Worm (Caenorhabditis elegans) whole organism, L4 larva: ENCODE results near the gene Y57A10A.31.

Experiments used
- D1046.2 ChIP-seq: fragments of 200-800 bp; sonication (Bioruptor generic); IDR thresholded peaks from 2 replicates; pipeline ENCODE4 v1.3.6; 2022; ENCODE audit warnings: missing genetic modification characterization, missing compliant biosample characterization
- T26A8.4 ChIP-seq: fragments of 200-800 bp; sonication (Bioruptor generic); IDR thresholded peaks from 2 replicates; pipeline ENCODE4 v1.3.6; 2022; ENCODE audit warnings: missing genetic modification characterization, missing compliant biosample characterization
- Y5F2A.4 ChIP-seq: fragments of 200-800 bp; sonication (Bioruptor generic); optimal IDR thresholded peaks from 2 replicates; lab custom pipeline; 2018; ENCODE audit warnings: mild to moderate bottlenecking, missing genetic modification characterization, missing compliant biosample characterization
- ZK546.5 ChIP-seq, 2 experiments: sonication (generic microtip); optimal IDR thresholded peaks; 2 replicates each; lab custom pipeline; 2017; ENCODE audit warnings: missing biosample characterization in 2 of 2, missing genetic modification characterization in 2 of 2
- ama-1 ChIP-seq: fragments of 150-350 bp; optimal IDR thresholded peaks from 2 replicates; lab custom pipeline; 2014; ENCODE audit warnings: inconsistent platforms, mixed read lengths
- attf-4 ChIP-seq: sonication (generic microtip); optimal IDR thresholded peaks from 3 replicates; lab custom pipeline; 2017; ENCODE audit warnings: missing biosample characterization, missing genetic modification characterization
- ceh-32 ChIP-seq: sonication (generic microtip); optimal IDR thresholded peaks from 2 replicates; lab custom pipeline; 2016; ENCODE audit warnings: mild to moderate bottlenecking, missing genetic modification characterization, missing compliant biosample characterization; ENCODE audit not compliant: poor library complexity
- ceh-44 ChIP-seq: fragments of 200-800 bp; sonication (Bioruptor generic); IDR thresholded peaks from 2 replicates; pipeline ENCODE4 v1.3.6; 2022; ENCODE audit warnings: missing genetic modification reagents, missing genetic modification characterization, missing compliant biosample characterization
- ceh-82 ChIP-seq: sonication (generic microtip); optimal IDR thresholded peaks from 2 replicates; lab custom pipeline; 2017; ENCODE audit warnings: missing biosample characterization, missing genetic modification characterization
- ces-1 ChIP-seq: fragments of 150-350 bp; sonication (generic microtip); optimal IDR thresholded peaks from 4 replicates; lab custom pipeline; 2014; ENCODE audit warnings: missing biosample characterization, missing genetic modification reagents, missing genetic modification characterization
- cey-2 ChIP-seq: sonication (generic microtip); optimal IDR thresholded peaks from 3 replicates; lab custom pipeline; 2017; ENCODE audit warnings: missing genetic modification characterization, mild to moderate bottlenecking, missing compliant biosample characterization, antibody characterized with exemption, borderline replicate concordance; ENCODE audit not compliant: insufficient read depth
- ctbp-1 ChIP-seq: fragments of 200-800 bp; sonication (Bioruptor generic); IDR thresholded peaks from 2 replicates; pipeline ENCODE4 v1.3.6; 2022; ENCODE audit warnings: missing genetic modification reagents, missing genetic modification characterization, missing compliant biosample characterization
- daf-19 ChIP-seq: fragments of 200-800 bp; sonication (Bioruptor generic); conservative IDR thresholded peaks from 2 replicates; pipeline ENCODE4 v1.3.6; 2022; ENCODE audit warnings: missing genetic modification characterization, missing compliant biosample characterization
- daf-8 ChIP-seq: fragments of 200-800 bp; sonication (Bioruptor generic); IDR thresholded peaks from 2 replicates; pipeline ENCODE4 v1.3.6; 2022; ENCODE audit warnings: missing genetic modification characterization, missing compliant biosample characterization
- gei-8 ChIP-seq: fragments of 200-800 bp; sonication (Bioruptor generic); optimal IDR thresholded peaks from 2 replicates; lab custom pipeline; 2018; ENCODE audit warnings: mild to moderate bottlenecking, missing genetic modification characterization, missing compliant biosample characterization
- hlh-11 ChIP-seq: fragments of 200-800 bp; sonication (Bioruptor generic); optimal IDR thresholded peaks from 2 replicates; lab custom pipeline; 2018; ENCODE audit warnings: mild to moderate bottlenecking, missing genetic modification characterization, missing compliant biosample characterization
- hlh-30 ChIP-seq: sonication (generic microtip); optimal IDR thresholded peaks from 2 replicates; lab custom pipeline; 2017; ENCODE audit warnings: antibody characterized with exemption, mild to moderate bottlenecking, missing genetic modification characterization, missing compliant biosample characterization; ENCODE audit not compliant: insufficient read depth
- hmg-1.1 ChIP-seq: fragments of 200-800 bp; sonication (Bioruptor generic); IDR thresholded peaks from 2 replicates; pipeline ENCODE4 v1.3.6; 2022; ENCODE audit warnings: missing genetic modification reagents, missing genetic modification characterization, missing compliant biosample characterization
- lin-13 ChIP-seq: fragments of 150-350 bp; optimal IDR thresholded peaks from 2 replicates; lab custom pipeline; 2014; ENCODE audit warnings: missing biosample characterization, missing genetic modification reagents, missing genetic modification characterization
- lin-15B ChIP-seq: fragments of 150-350 bp; sonication (generic microtip); optimal IDR thresholded peaks from 3 replicates; lab custom pipeline; 2014; ENCODE audit warnings: missing biosample characterization, missing genetic modification characterization
- lin-29 ChIP-seq: fragments of 200-800 bp; sonication (Bioruptor generic); IDR thresholded peaks from 2 replicates; pipeline ENCODE4 v1.3.6; 2022; ENCODE audit warnings: missing genetic modification reagents, missing genetic modification characterization, missing compliant biosample characterization
- mep-1 ChIP-seq: fragments of 150-350 bp; sonication (generic microtip); optimal IDR thresholded peaks from 3 replicates; lab custom pipeline; 2014; ENCODE audit warnings: missing biosample characterization, missing genetic modification characterization
- mes-2 ChIP-seq: sonication (generic microtip); optimal IDR thresholded peaks from 2 replicates; lab custom pipeline; 2016; ENCODE audit warnings: missing genotype, mild to moderate bottlenecking, missing genetic modification characterization, missing compliant biosample characterization; ENCODE audit not compliant: poor library complexity, severe bottlenecking
- mxl-2 ChIP-seq: fragments of 200-800 bp; sonication (Bioruptor generic); conservative IDR thresholded peaks from 2 replicates; pipeline ENCODE4 v1.3.6; 2022; ENCODE audit warnings: missing genetic modification reagents, missing genetic modification characterization, missing compliant biosample characterization
- mxl-3 ChIP-seq: fragments of 200-800 bp; sonication (Bioruptor generic); optimal IDR thresholded peaks from 2 replicates; lab custom pipeline; 2018; ENCODE audit warnings: mild to moderate bottlenecking, missing genetic modification characterization, missing compliant biosample characterization
- nhr-11 ChIP-seq: fragments of 150-350 bp; optimal IDR thresholded peaks from 2 replicates; lab custom pipeline; 2014; ENCODE audit warnings: missing biosample characterization, missing genetic modification characterization
- nhr-237 ChIP-seq: sonication (generic microtip); optimal IDR thresholded peaks from 2 replicates; lab custom pipeline; 2017; ENCODE audit warnings: missing biosample characterization, missing genetic modification characterization
- nhr-41 ChIP-seq: fragments of 200-800 bp; sonication (Bioruptor generic); IDR thresholded peaks from 2 replicates; pipeline ENCODE4 v1.3.6; 2022; ENCODE audit warnings: missing genetic modification reagents, missing genetic modification characterization, missing compliant biosample characterization
- php-3 ChIP-seq: fragments of 200-800 bp; sonication (Bioruptor generic); IDR thresholded peaks from 2 replicates; pipeline ENCODE4 v1.3.6; 2022; ENCODE audit warnings: missing genetic modification reagents, missing genetic modification characterization, missing compliant biosample characterization
- pqm-1 ChIP-seq: sonication (generic microtip); optimal IDR thresholded peaks from 2 replicates; lab custom pipeline; 2017; ENCODE audit warnings: missing biosample characterization, missing genetic modification characterization
- rbr-2 ChIP-seq: sonication (generic microtip); optimal IDR thresholded peaks from 2 replicates; lab custom pipeline; 2016; ENCODE audit warnings: missing genotype, missing genetic modification characterization, missing compliant biosample characterization
- saeg-2 ChIP-seq: fragments of 200-800 bp; sonication (Bioruptor generic); IDR thresholded peaks from 2 replicates; pipeline ENCODE4 v1.3.6; 2022; ENCODE audit warnings: missing genetic modification reagents, missing genetic modification characterization, missing compliant biosample characterization
- skn-1 ChIP-seq: fragments of 150-350 bp; optimal IDR thresholded peaks from 2 replicates; lab custom pipeline; 2014; ENCODE audit warnings: missing biosample characterization, missing genetic modification characterization
- spr-3 ChIP-seq: fragments of 200-800 bp; sonication (Bioruptor generic); optimal IDR thresholded peaks from 2 replicates; lab custom pipeline; 2018; ENCODE audit warnings: mild to moderate bottlenecking, missing genetic modification characterization, missing compliant biosample characterization
- tag-97 ChIP-seq: fragments of 200-800 bp; sonication (Bioruptor generic); IDR thresholded peaks from 2 replicates; pipeline ENCODE4 v1.3.6; 2022; ENCODE audit warnings: missing genetic modification characterization, missing compliant biosample characterization
- tra-1 ChIP-seq: fragments of 200-800 bp; sonication (Bioruptor generic); IDR thresholded peaks from 2 replicates; pipeline ENCODE4 v1.3.6; 2022; ENCODE audit warnings: missing genetic modification reagents, missing genetic modification characterization, missing compliant biosample characterization
- unc-130 ChIP-seq: sonication (generic microtip); optimal IDR thresholded peaks from 2 replicates; lab custom pipeline; 2016; ENCODE audit warnings: missing genetic modification reagents, missing genetic modification characterization, missing compliant biosample characterization
- unc-39 ChIP-seq: sonication (generic microtip); optimal IDR thresholded peaks from 2 replicates; lab custom pipeline; 2017; ENCODE audit warnings: missing biosample characterization, missing genetic modification characterization
- unc-62 ChIP-seq, 3 experiments: fragments of 150-350 bp in 1 of 3; sonication (generic microtip); optimal IDR thresholded peaks in 2 of 3; peaks in 1 of 3; 1 replicate in 1 of 3; 2 replicates in 2 of 3; lab custom pipeline; 2014 to 2017; ENCODE audit warnings: missing biosample characterization in 3 of 3, missing genetic modification characterization in 3 of 3, missing genetic modification reagents in 3 of 3, missing genotype in 1 of 3
- vab-7 ChIP-seq: fragments of 200-800 bp; sonication (Bioruptor generic); IDR thresholded peaks from 2 replicates; pipeline ENCODE4 v1.3.6; 2022; ENCODE audit warnings: missing genetic modification reagents, missing genetic modification characterization, missing compliant biosample characterization
- zfp-3 ChIP-seq: fragments of 200-800 bp; sonication (Bioruptor generic); conservative IDR thresholded peaks from 2 replicates; pipeline ENCODE4 v1.3.6; 2022; ENCODE audit warnings: missing genetic modification reagents, missing genetic modification characterization, missing compliant biosample characterization
- ztf-7 ChIP-seq: fragments of 150-350 bp; optimal IDR thresholded peaks from 2 replicates; lab custom pipeline; 2014; ENCODE audit warnings: missing biosample characterization, missing genetic modification characterization

Gene Y57A10A.31

DNA sequence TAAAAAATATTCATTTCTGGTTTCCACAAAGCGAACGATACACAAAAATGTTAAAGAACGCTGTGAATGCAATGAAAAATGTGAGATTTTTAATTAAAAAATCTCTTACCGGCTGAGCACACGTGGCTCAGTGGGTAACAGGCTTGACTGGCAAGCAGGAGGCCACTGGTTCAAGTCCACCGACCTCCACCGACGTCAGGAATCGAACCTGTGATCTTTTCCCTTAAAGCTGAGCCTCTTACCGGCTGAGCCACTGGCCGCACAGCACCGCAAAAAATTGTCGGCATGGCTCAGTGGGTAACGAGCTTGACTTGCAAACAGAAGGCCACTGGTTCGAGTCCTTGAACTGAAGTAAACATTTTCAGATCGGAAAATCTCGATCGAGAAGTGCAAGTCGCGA, 55.6 kb downstream of the Y57A10A.31 start, which contains the start of gene C44C11.6 (continued):
- 0 out of 2 replicates have a peak, but pooled peaks have one; percentile 8 for TF ChIP-seq mxl-2
- TF ChIP-seq unc-62 (GFP tag; optimal IDR thresholded peaks at IDR 0.05 in 1 of 2; lab: Kevin White, UChicago), result no peak
- no peak for TF ChIP-seq unc-62 (tag; optimal IDR thresholded peaks at IDR 0.05; lab: Kevin White, UChicago)
- TF ChIP-seq nhr-41 (GFP tag; lab: Robert Waterston, UW), result no peak
- no peak for TF ChIP-seq vab-7
- no peak for TF ChIP-seq mes-2 (tag; lab: Kevin White, UChicago)
- TF ChIP-seq hmg-1.1, result peak; percentile 50; the same call in 1 of the 2 replicates
- peak; percentile 67 for TF ChIP-seq D1046.2 (GFP tag; lab: Robert Waterston, UW)
- TF ChIP-seq daf-19 (GFP tag; lab: Robert Waterston, UW), result no peak
- TF ChIP-seq ZK546.5 (tag; optimal IDR thresholded peaks at IDR 0.05; lab: Kevin White, UChicago), result no peak
- no peak for TF ChIP-seq ztf-7 (tag; lab: Kevin White, UChicago)
- no peak for TF ChIP-seq gei-8 (GFP tag; lab: Kevin White, UChicago)
- TF ChIP-seq ama-1 (lab: Kevin White, UChicago), result no peak
- no peak for TF ChIP-seq spr-3 (GFP tag; lab: Kevin White, UChicago)
- TF ChIP-seq, all 104 proteins: peak for 17

ce11 chrII:12346289-12346989, 57.3 kb downstream of the Y57A10A.31 start:
- TF ChIP-seq mes-2 (tag; lab: Kevin White, UChicago) (peak; percentile 26), unc-62 (GFP tag; optimal IDR thresholded peaks at IDR 0.05 in 1 of 2; lab: Kevin White, UChicago) (peak in 1 of 2 experiments; percentile 80), unc-62 (tag; optimal IDR thresholded peaks at IDR 0.05; lab: Kevin White, UChicago) (no peak), ceh-44 (GFP tag; lab: Robert Waterston, UW) (peak; percentile 33; the same call in 1 of the 2 replicates), unc-39 (tag; lab: Kevin White, UChicago) (no peak), php-3 (GFP tag; lab: Robert Waterston, UW) (0 out of 2 replicates have a peak, but pooled peaks have one; percentile 12), lin-13 (GFP tag; lab: Kevin White, UChicago) (peak; percentile 38), daf-8 (no peak)

ce11 chrII:12348957-12349356, 59.8 kb downstream of the Y57A10A.31 start:
- TF ChIP-seq unc-62 (GFP tag; optimal IDR thresholded peaks at IDR 0.05 in 1 of 2; lab: Kevin White, UChicago), result peak in 1 of 2 experiments; percentile 38
- TF ChIP-seq unc-62 (tag; optimal IDR thresholded peaks at IDR 0.05; lab: Kevin White, UChicago), result no peak
- no peak for TF ChIP-seq nhr-237 (tag; lab: Kevin White, UChicago)
- TF ChIP-seq, all 104 proteins: peak for 1

DNA sequence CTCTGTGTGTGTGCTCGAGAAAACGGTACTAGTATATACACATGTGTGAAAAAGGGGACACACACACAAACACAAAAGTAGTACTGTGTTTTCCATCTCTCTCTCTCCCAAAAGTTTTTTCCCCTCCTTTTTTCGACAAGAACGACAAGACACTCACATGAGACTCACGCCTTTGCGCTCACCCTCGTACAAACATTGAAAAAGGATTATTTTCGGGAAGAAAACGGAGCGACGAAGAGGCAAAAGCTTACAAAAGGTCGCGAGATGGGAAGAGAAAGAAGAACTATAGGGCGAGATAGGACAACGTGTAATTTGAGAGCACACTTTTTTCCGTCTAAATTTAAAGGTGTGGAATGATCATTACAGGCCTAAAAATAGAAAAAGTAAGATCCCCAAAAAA, 60.7 kb downstream of the Y57A10A.31 start:
- TF ChIP-seq zfp-3 (GFP tag; lab: Robert Waterston, UW) (no peak), lin-15B (tag; lab: Kevin White, UChicago) (no peak), Y5F2A.4 (no peak), nhr-237 (tag; lab: Kevin White, UChicago) (no peak), cey-2 (tag; lab: Kevin White, UChicago) (no peak), saeg-2 (GFP tag; lab: Robert Waterston, UW) (no peak), ceh-32 (tag; lab: Kevin White, UChicago) (no peak), mep-1 (tag; lab: Kevin White, UChicago) (no peak), attf-4 (tag; lab: Kevin White, UChicago) (no peak), unc-130 (GFP tag; lab: Kevin White, UChicago) (no peak), lin-29 (GFP tag; lab: Robert Waterston, UW) (no peak), mes-2 (tag; lab: Kevin White, UChicago) (no peak), mxl-3 (no peak), daf-19 (GFP tag; lab: Robert Waterston, UW) (no peak), nhr-11 (no peak), ceh-82 (tag; lab: Kevin White, UChicago) (no peak), hlh-30 (tag; lab: Kevin White, UChicago) (peak; percentile 35), ctbp-1 (no peak), hlh-11 (tag; lab: Kevin White, UChicago) (peak; percentile 7), T26A8.4 (0 out of 2 replicates have a peak, but pooled peaks have one; percentile 46), tag-97 (GFP tag; lab: Robert Waterston, UW) (no peak), ces-1 (GFP tag; lab: Kevin White, UChicago) (no peak), daf-8 (no peak), rbr-2 (tag; lab: Kevin White, UChicago) (no peak), ztf-7 (tag; lab: Kevin White, UChicago) (no peak), pqm-1 (tag; lab: Kevin White, UChicago) (no peak), tra-1 (no peak), spr-3 (GFP tag; lab: Kevin White, UChicago) (no peak), skn-1 (tag; lab: Kevin White, UChicago) (no peak)
